Fruit fly (Drosophila melanogaster): ENCODE measurements around the gene grp.

The grp gene

dm6 chr2L:16682203-16682602, 2.3 kb downstream of the grp start, which contains the start of gene CG33552:
Gene CG33552, plus strand, starts transcription at chr2L:16682503.
- TF ChIP-seq CG17801 (GFP tag; optimal IDR thresholded peaks at IDR 0.05; ENCODE audit: partially characterized antibody) = no peak

- TF ChIP-seq CG17801 (GFP tag; optimal IDR thresholded peaks at IDR 0.05; ENCODE audit: partially characterized antibody) = peak; percentile 92
These were observed 4.4 kb downstream of the grp start, which contains the start of gene CG31807 for dm6 chr2L:16683958-16684877. Gene CG31807, minus strand, starts transcription at chr2L:16684008.

DNA sequence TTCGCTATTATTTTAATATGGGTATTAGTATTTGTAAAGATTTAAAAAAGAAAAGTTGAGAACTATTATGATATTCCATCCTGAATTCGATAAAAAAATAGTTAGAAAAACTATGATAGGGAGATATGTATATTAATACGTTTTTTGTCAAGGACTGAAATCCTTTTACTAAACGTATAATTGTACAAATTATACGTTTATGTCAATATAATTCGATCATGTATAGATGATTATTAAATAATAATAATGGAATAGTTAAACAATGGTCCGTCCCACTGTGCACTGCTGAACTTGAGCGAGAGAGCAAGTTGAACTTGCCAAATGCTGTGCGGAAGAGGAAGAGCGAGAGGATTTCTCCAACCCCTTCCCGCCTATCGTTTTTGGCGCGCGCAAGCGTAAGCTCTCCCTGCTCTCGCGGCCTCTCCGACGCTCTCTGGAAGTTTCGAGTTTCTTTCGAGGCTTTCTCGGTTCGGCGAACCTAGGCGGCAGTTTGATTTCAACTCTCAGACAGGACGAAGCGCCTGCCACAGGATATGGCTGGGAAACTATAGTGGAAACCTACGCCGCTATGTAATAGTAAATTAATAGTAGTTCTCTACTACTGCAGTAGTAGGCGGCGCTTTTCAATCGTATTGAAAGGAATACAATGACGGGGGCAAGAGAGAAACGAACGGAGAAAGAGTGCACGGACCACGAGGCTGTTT, 5.2 kb downstream of the grp start:
- peak; percentile 47 for TF ChIP-seq CG17801 (GFP tag; optimal IDR thresholded peaks at IDR 0.05; ENCODE audit: partially characterized antibody)

DNA sequence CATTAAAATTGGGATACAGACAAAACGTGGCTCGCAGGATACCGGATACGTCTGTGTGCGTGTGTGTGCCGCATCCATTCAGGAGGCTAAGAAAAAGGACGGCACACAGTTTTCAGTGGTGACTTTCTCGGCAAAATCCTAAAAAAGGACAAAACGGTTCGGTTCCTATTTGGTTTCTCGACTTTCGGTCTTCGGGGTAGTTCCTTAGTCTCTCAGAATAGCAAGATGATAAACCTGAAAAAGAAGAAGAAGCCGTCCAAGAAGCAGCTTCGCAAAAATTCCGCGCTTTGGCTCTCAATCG, 5.7 kb downstream of the grp start:
- no peak for TF ChIP-seq CG17801 (GFP tag; optimal IDR thresholded peaks at IDR 0.05; ENCODE audit: partially characterized antibody)

- no peak for TF ChIP-seq CG17801 (GFP tag; optimal IDR thresholded peaks at IDR 0.05; ENCODE audit: partially characterized antibody)
These were observed 6.7 kb downstream of the grp start for dm6 chr2L:16686412-16687043.

DNA sequence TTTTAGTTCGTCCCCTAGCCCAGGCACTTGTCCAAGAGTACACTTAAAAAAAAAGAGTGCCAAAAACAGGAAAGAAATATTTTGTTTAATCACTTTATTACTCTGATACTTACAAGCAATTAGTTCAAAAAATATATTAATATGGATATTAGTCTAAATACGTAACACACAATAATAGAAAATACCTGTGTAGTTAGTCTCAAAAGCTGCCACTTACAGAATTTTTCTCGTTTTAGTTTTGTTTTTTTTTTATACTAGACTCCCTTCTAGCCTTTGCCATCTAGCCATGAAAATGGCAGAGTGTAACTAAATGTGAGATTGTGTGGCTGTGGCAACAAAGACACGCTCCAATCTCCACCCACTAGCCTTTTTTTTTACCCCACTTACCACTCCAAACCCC, 8.0 kb downstream of the grp start:
- TF ChIP-seq CG17801 (GFP tag; optimal IDR thresholded peaks at IDR 0.05; ENCODE audit: partially characterized antibody) = no peak

DNA sequence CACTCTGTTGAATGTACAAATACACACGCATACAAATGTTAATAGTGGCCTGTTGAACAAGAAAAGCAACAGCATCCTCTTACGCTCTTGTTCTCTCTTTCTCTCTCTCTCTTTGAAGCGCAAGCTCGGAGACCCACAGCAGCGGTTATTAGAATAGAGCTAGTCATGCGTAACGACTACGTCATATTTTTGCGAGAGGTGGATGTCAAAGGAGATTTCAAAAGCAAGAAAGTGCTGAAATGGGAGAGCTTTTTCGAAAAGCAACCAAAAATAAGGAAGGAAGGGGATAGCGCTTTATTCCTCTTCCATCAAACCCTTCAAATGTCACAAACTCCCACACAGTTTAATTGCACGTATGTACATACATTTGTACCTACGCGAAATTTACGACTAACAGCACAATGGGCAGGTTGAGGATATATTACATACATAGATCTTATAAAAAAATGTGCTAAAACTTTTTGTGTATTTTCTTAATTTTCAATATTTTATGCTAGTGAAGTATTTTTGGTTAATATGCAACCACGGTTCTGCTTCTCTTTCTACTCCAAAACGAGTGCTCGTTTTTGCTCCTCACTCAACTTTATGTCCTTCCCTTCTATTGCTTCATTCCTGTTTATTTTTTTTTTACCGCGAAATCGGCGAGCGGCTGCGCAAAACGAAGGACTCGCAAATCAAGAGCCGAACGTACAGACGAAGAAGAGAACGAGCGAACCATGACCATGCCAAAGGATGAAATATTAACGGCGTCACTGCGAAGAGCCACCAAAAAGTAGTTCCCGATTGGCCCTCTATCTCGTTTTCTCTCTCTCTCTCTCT, 10.2 kb downstream of the grp start:
- TF ChIP-seq CG17801 (GFP tag; optimal IDR thresholded peaks at IDR 0.05; ENCODE audit: partially characterized antibody) = no peak

dm6 chr2L:16690619-16690908, 10.7 kb downstream of the grp start:
- TF ChIP-seq CG17801 (GFP tag; optimal IDR thresholded peaks at IDR 0.05; ENCODE audit: partially characterized antibody) = no peak

DNA sequence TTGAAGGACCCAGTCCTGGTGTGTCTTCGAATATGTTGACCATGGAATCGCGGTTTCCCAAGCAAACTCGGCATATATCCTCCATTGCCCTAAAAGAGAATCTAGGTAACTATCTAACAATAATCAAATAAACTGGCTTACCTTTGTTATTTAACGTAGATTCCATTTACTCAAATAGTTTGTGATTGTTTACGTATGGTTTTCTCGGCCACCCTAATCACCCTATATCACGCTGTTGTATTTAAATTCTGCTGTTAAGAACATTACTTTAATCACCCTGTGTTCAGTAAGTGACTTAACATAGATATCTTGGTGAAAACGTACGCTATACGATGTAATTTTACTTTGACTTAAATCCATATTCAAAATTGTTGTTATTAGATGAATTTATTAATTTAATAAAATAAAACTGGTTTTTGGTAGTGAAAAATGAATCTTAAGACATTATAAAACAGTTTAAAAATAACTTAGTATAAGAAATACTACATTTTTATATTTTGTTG, 23.2 kb downstream of the grp start:
- TF ChIP-seq CG17801 (GFP tag; optimal IDR thresholded peaks at IDR 0.05; ENCODE audit: partially characterized antibody) = no peak

DNA sequence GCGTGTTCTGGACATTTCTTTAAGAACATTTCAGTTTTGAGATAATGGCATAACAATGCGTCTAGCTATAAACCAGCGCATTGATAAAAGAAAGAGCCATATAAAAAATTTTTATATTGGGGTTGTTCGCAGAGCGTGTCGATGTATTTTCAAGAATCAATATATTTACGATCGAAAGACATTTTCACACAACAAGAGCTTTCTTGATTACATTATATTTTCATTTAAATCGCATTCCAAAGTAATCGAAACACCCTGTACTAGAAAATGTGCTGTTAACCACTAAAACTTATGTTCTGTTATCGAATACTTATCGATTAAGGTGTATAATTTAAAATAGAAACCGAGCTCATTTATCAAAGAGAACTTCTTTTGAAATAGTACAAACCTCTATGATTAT, 23.9 kb downstream of the grp start:
- TF ChIP-seq CG17801 (GFP tag; optimal IDR thresholded peaks at IDR 0.05; ENCODE audit: partially characterized antibody) = peak; percentile 59

DNA sequence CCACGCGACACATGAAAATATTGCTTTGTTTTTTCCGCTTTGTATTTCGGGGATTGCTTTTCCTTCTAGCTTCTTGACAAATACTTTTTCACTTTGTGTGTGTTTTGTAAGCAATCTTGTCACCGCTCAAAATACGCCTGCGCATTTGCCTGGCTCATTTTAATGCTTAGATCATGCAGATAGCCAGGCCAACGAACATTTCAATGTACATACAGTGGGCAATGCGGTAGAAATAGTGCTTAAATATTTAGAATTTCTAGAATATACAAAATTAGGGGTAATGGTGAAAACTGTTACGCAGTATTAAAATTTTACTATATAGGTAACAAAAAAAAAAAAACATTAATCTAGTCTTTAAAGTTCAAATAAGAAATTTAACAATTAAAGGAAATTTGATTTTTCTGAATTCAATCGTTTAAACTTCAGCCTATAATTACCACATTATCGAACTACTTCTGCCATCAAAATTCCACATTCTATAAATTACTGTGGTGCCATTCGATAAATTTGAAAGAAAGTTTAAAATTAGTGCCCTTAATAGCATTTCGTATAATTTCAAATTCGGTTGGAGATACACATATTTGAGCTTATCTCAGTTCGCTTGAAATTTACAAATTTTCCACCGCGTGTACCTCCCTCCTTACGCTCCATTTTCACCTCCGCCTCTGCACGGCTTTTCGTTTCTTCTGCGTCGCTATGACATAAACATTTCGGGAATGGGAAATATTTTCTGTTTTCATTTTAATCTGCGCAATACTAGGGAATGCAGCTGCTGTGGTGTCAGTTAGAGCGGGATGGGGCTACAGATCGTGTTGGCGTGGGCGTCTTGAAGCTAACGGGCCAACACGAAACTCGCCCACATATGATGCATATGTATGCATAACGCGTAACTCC, 27.3 kb downstream of the grp start:
- TF ChIP-seq CG17801 (GFP tag; optimal IDR thresholded peaks at IDR 0.05; ENCODE audit: partially characterized antibody) = no peak

DNA sequence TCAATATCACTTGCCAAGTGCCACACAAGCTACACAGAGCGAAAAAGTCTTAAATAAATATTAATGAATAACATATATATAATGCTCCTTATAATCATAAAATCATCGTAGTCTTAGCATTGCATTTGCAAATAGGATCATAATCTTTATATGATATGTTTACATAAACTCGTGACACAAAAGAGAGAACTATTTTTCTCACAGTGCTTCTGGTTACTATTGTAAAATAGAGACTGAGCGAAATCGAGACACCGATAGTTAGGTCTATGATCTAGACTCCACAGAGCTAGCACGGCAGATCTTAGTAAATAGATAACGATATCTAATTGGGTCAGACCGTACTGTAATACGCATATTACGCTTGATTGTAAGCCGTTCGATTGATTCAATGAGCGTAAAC, 29.8 kb downstream of the grp start:
- TF ChIP-seq CG17801 (GFP tag; optimal IDR thresholded peaks at IDR 0.05; ENCODE audit: partially characterized antibody) = no peak

DNA sequence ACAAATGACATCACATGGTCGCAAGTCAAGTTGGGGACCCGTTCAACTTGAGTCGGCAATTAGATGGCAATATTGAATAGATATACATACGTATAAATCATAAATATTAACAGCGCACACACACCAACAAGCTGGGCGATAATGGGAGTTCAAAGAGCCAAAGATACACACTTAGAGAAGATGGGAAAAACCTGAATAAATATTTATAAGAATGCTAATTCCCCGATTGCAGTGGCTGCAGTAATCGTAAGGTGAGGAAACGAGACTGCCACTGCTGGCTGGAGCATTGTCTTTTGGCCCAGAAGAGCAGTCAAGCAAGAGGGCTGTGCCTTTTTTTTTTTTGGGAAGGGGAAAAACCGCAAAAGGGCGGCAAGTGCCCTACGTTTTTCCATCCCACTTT, 30.4 kb downstream of the grp start:
- no peak for TF ChIP-seq CG17801 (GFP tag; optimal IDR thresholded peaks at IDR 0.05; ENCODE audit: partially characterized antibody)

- no peak for TF ChIP-seq CG17801 (GFP tag; optimal IDR thresholded peaks at IDR 0.05; ENCODE audit: partially characterized antibody)
These were observed 30.8 kb downstream of the grp start for dm6 chr2L:16710677-16711076.

Data from ovary, adult (tissue).